Worm (Caenorhabditis elegans): ENCODE measurements around the gene gst-20.
A peak's percentile ranks its signal among the peaks of the same experiment; 100 is the strongest.

DNA sequence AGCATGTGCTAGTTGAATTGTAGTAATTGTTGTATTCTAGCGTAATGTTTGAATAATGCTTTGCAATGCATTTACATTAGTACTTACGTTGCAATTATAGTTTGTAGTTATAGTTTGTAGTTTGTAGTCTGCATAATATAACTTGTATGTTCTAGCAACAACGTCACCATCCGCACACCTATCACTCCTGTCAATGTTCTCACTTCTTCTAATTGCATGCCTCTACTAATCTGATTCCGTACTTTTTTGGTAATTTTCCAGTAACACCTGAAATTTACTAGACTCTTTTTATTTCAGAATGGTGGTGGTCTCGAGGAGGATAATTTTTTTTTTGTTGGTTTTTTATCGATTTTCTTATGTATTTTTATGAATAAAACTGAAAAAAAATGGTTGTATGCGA, 27.0 kb upstream of the gst-20 start:
- TF ChIP-seq unc-55 (GFP tag; optimal IDR thresholded peaks at IDR 0.05) (no peak), unc-62 (GFP tag; optimal IDR thresholded peaks at IDR 0.05) (no peak), lin-13 (GFP tag; optimal IDR thresholded peaks at IDR 0.05) (no peak), blmp-1 (tag; optimal IDR thresholded peaks at IDR 0.05; ENCODE audit: insufficient read depth) (peak; percentile 8), lsy-2 (tag; optimal IDR thresholded peaks at IDR 0.05) (no peak), nhr-21 (tag; optimal IDR thresholded peaks at IDR 0.05) (peak; percentile 23), mab-5 (tag; optimal IDR thresholded peaks at IDR 0.05) (no peak)

All from whole organism, L2 larva.